Worm (Caenorhabditis elegans) whole organism, late embryonic: ENCODE data around the gene W01D2.1.

Experiments
- C08G9.2 ChIP-seq: sonication (generic microtip); optimal IDR thresholded peaks from 2 replicates; lab custom pipeline; 2016; ENCODE audit warnings: mild to moderate bottlenecking, missing genetic modification characterization, moderate library complexity, missing compliant biosample characterization
- F13H6.1 ChIP-seq: sonication (generic microtip); optimal IDR thresholded peaks from 2 replicates; lab custom pipeline; 2016; ENCODE audit warnings: missing genetic modification characterization, missing compliant biosample characterization
- K02D7.2 ChIP-seq: sonication (generic microtip); optimal IDR thresholded peaks from 2 replicates; lab custom pipeline; 2017; ENCODE audit warnings: mild to moderate bottlenecking, missing genetic modification characterization, missing compliant biosample characterization
- Y22D7AL.16 ChIP-seq: sonication (generic microtip); optimal IDR thresholded peaks from 2 replicates; lab custom pipeline; 2016; ENCODE audit warnings: missing genetic modification characterization, missing compliant biosample characterization
- ahr-1 ChIP-seq: sonication (generic microtip); optimal IDR thresholded peaks from 2 replicates; lab custom pipeline; 2016; ENCODE audit warnings: missing genetic modification characterization, missing compliant biosample characterization
- ama-1 ChIP-seq: fragments of 150-350 bp; optimal IDR thresholded peaks from 2 replicates; lab custom pipeline; 2014
- ceh-14 ChIP-seq: sonication (generic microtip); optimal IDR thresholded peaks from 2 replicates; lab custom pipeline; 2016; ENCODE audit warnings: missing genotype, missing genetic modification characterization, missing compliant biosample characterization
- ceh-18 ChIP-seq: sonication (generic microtip); optimal IDR thresholded peaks from 2 replicates; lab custom pipeline; 2016; ENCODE audit warnings: missing genetic modification characterization, missing compliant biosample characterization
- ceh-19 ChIP-seq: fragments of 200-800 bp; sonication (Bioruptor generic); optimal IDR thresholded peaks from 2 replicates; lab custom pipeline; 2018; ENCODE audit warnings: mild to moderate bottlenecking, missing genetic modification characterization, missing compliant biosample characterization
- ceh-22 ChIP-seq: sonication (generic microtip); optimal IDR thresholded peaks from 2 replicates; lab custom pipeline; 2017; ENCODE audit warnings: missing biosample characterization, missing genetic modification characterization
- ceh-24 ChIP-seq: sonication (generic microtip); optimal IDR thresholded peaks from 2 replicates; lab custom pipeline; 2016; ENCODE audit warnings: mild to moderate bottlenecking, missing genetic modification characterization, missing compliant biosample characterization
- ceh-30 ChIP-seq: fragments of 150-350 bp; optimal IDR thresholded peaks from 2 replicates; lab custom pipeline; 2014; ENCODE audit warnings: missing biosample characterization, missing genetic modification characterization
- ceh-31 ChIP-seq: sonication (generic microtip); optimal IDR thresholded peaks from 2 replicates; lab custom pipeline; 2016; ENCODE audit warnings: missing genetic modification characterization, missing compliant biosample characterization
- ceh-34 ChIP-seq: sonication (generic microtip); optimal IDR thresholded peaks from 2 replicates; lab custom pipeline; 2016; ENCODE audit warnings: mild to moderate bottlenecking, missing genetic modification characterization, missing compliant biosample characterization
- ceh-45 ChIP-seq: fragments of 200-800 bp; sonication (Bioruptor generic); IDR thresholded peaks from 2 replicates; pipeline ENCODE4 v1.3.6; 2022; ENCODE audit warnings: missing genetic modification reagents, missing genetic modification characterization, missing compliant biosample characterization
- ceh-6 ChIP-seq: fragments of 200-800 bp; sonication (Bioruptor generic); optimal IDR thresholded peaks from 2 replicates; lab custom pipeline; 2018; ENCODE audit warnings: mild to moderate bottlenecking, missing genetic modification characterization, missing compliant biosample characterization
- che-1 ChIP-seq: sonication (generic microtip); optimal IDR thresholded peaks from 2 replicates; lab custom pipeline; 2016; ENCODE audit warnings: mild to moderate bottlenecking, missing genetic modification characterization, missing compliant biosample characterization
- dmd-4 ChIP-seq: sonication (generic microtip); optimal IDR thresholded peaks from 2 replicates; lab custom pipeline; 2016; ENCODE audit warnings: borderline replicate concordance, missing genetic modification characterization, missing compliant biosample characterization
- dve-1 ChIP-seq: sonication (generic microtip); optimal IDR thresholded peaks from 2 replicates; lab custom pipeline; 2017; ENCODE audit warnings: antibody characterized with exemption, mild to moderate bottlenecking, missing genetic modification characterization, missing compliant biosample characterization
- elt-4 ChIP-seq: sonication (generic microtip); optimal IDR thresholded peaks from 2 replicates; lab custom pipeline; 2016; ENCODE audit warnings: missing genetic modification characterization, missing compliant biosample characterization
- ets-4 ChIP-seq: sonication (generic microtip); optimal IDR thresholded peaks from 2 replicates; lab custom pipeline; 2016; ENCODE audit warnings: missing genetic modification characterization, missing compliant biosample characterization
- eyg-1 ChIP-seq: sonication (generic microtip); optimal IDR thresholded peaks from 2 replicates; lab custom pipeline; 2016; ENCODE audit warnings: missing genotype, missing genetic modification characterization, missing compliant biosample characterization
- fkh-10 ChIP-seq: fragments of 150-350 bp; optimal IDR thresholded peaks from 2 replicates; lab custom pipeline; 2014; ENCODE audit warnings: missing biosample characterization, missing genetic modification reagents, missing genetic modification characterization
- fkh-6 ChIP-seq: sonication (generic microtip); optimal IDR thresholded peaks from 2 replicates; lab custom pipeline; 2016; ENCODE audit warnings: missing genetic modification characterization, missing compliant biosample characterization
- gmeb-2 ChIP-seq: sonication (generic microtip); optimal IDR thresholded peaks from 2 replicates; lab custom pipeline; 2016; ENCODE audit warnings: missing genetic modification characterization, inconsistent platforms, missing compliant biosample characterization
- hlh-13 ChIP-seq: fragments of 200-800 bp; sonication (Bioruptor generic); optimal IDR thresholded peaks from 2 replicates; lab custom pipeline; 2018; ENCODE audit warnings: mild to moderate bottlenecking, missing genetic modification characterization, missing compliant biosample characterization
- hlh-30 ChIP-seq: sonication (generic microtip); optimal IDR thresholded peaks from 2 replicates; lab custom pipeline; 2017; ENCODE audit warnings: antibody characterized with exemption, missing genetic modification characterization, missing compliant biosample characterization; ENCODE audit not compliant: insufficient read depth
- hlh-6 ChIP-seq: sonication (generic microtip); optimal IDR thresholded peaks from 2 replicates; lab custom pipeline; 2016; ENCODE audit warnings: missing genotype, missing genetic modification characterization, missing compliant biosample characterization
- hlh-8 ChIP-seq: sonication (generic microtip); optimal IDR thresholded peaks from 2 replicates; lab custom pipeline; 2016; ENCODE audit warnings: missing genotype, missing genetic modification characterization, missing compliant biosample characterization
- lim-6 ChIP-seq: sonication (generic microtip); optimal IDR thresholded peaks from 2 replicates; lab custom pipeline; 2016; ENCODE audit warnings: missing genetic modification characterization, missing compliant biosample characterization
- lin-11 ChIP-seq: fragments of 200-800 bp; sonication (Bioruptor generic); optimal IDR thresholded peaks from 2 replicates; lab custom pipeline; 2018; ENCODE audit warnings: mild to moderate bottlenecking, missing genetic modification characterization, missing compliant biosample characterization
- mec-3 ChIP-seq: sonication (generic microtip); optimal IDR thresholded peaks from 2 replicates; lab custom pipeline; 2016; ENCODE audit warnings: borderline replicate concordance, missing genetic modification characterization, missing compliant biosample characterization
- nfya-1 ChIP-seq: sonication (generic microtip); optimal IDR thresholded peaks from 2 replicates; lab custom pipeline; 2017; ENCODE audit warnings: missing genetic modification characterization, mild to moderate bottlenecking, missing compliant biosample characterization, antibody characterized with exemption, moderate library complexity
- nhr-11 ChIP-seq: fragments of 150-350 bp; optimal IDR thresholded peaks from 2 replicates; lab custom pipeline; 2014; ENCODE audit warnings: missing biosample characterization, missing genetic modification characterization
- nhr-232 ChIP-seq: sonication (generic microtip); optimal IDR thresholded peaks from 2 replicates; lab custom pipeline; 2016; ENCODE audit warnings: missing genetic modification characterization, missing compliant biosample characterization
- npax-4 ChIP-seq: sonication (generic microtip); optimal IDR thresholded peaks from 2 replicates; lab custom pipeline; 2016; ENCODE audit warnings: missing genetic modification characterization, missing compliant biosample characterization
- pag-3 ChIP-seq: sonication (generic microtip); optimal IDR thresholded peaks from 2 replicates; lab custom pipeline; 2016; ENCODE audit warnings: missing compliant biosample characterization, missing genetic modification characterization, borderline replicate concordance
- pha-2 ChIP-seq: sonication (generic microtip); optimal IDR thresholded peaks from 2 replicates; lab custom pipeline; 2017; ENCODE audit warnings: mild to moderate bottlenecking, missing genetic modification characterization, missing compliant biosample characterization
- pha-4 ChIP-seq: fragments of 150-350 bp; optimal IDR thresholded peaks from 2 replicates; lab custom pipeline; 2018; ENCODE audit warnings: missing biosample characterization, missing genetic modification reagents, missing genetic modification characterization
- pqm-1 ChIP-seq: sonication (generic microtip); optimal IDR thresholded peaks from 2 replicates; lab custom pipeline; 2016; ENCODE audit warnings: missing genetic modification characterization, missing compliant biosample characterization
- ref-2 ChIP-seq: sonication (generic microtip); optimal IDR thresholded peaks from 2 replicates; lab custom pipeline; 2016; ENCODE audit warnings: missing genetic modification characterization, missing compliant biosample characterization
- rnt-1 ChIP-seq: sonication (generic microtip); optimal IDR thresholded peaks from 2 replicates; lab custom pipeline; 2016; ENCODE audit warnings: missing genetic modification characterization, missing compliant biosample characterization
- sdc-2 ChIP-seq: sonication (generic microtip); optimal IDR thresholded peaks from 2 replicates; lab custom pipeline; 2016; ENCODE audit warnings: missing genotype, missing genetic modification characterization, missing compliant biosample characterization
- sox-2 ChIP-seq: fragments of 200-800 bp; sonication (Bioruptor generic); IDR thresholded peaks from 2 replicates; pipeline ENCODE4 v1.3.6; 2022; ENCODE audit warnings: missing genetic modification reagents, missing genetic modification characterization, missing compliant biosample characterization
- tbx-2 ChIP-seq: sonication (generic microtip); optimal IDR thresholded peaks from 2 replicates; lab custom pipeline; 2016; ENCODE audit warnings: missing genetic modification characterization, missing compliant biosample characterization
- tbx-7 ChIP-seq: sonication (generic microtip); optimal IDR thresholded peaks from 2 replicates; lab custom pipeline; 2016; ENCODE audit warnings: missing genotype, missing genetic modification characterization, missing compliant biosample characterization
- ttx-3 ChIP-seq: sonication (generic microtip); optimal IDR thresholded peaks from 2 replicates; lab custom pipeline; 2016; ENCODE audit warnings: missing genetic modification reagents, missing genetic modification characterization, missing compliant biosample characterization
- unc-3 ChIP-seq, 2 experiments: fragments of 200-800 bp in 1 of 2; sonication (Bioruptor generic) in 1 of 2; sonication (generic microtip) in 1 of 2; conservative IDR thresholded peaks in 1 of 2; optimal IDR thresholded peaks in 1 of 2; 2 replicates each; pipeline versions ENCODE4 v1.3.6 to Lab custom; 2016 to 2022; ENCODE audit warnings: missing compliant biosample characterization in 2 of 2, missing genetic modification characterization in 2 of 2, missing genetic modification reagents in 1 of 2
- unc-42 ChIP-seq: sonication (generic microtip); optimal IDR thresholded peaks from 2 replicates; lab custom pipeline; 2016; ENCODE audit warnings: missing genotype, missing genetic modification characterization, missing compliant biosample characterization

Gene W01D2.1

ce11 chrII:14801086-14801531 is 14.2 kb upstream of the W01D2.1 start:
- TF ChIP-seq ceh-45 (GFP tag; lab: Robert Waterston, UW) (no peak), ceh-24 (no peak), unc-3 (GFP tag; conservative IDR thresholded peaks at IDR 0.05; lab: Robert Waterston, UW) (0 out of 2 replicates have a peak, but pooled peaks have one; percentile 17), unc-3 (tag; optimal IDR thresholded peaks at IDR 0.05; lab: Kevin White, UChicago) (no peak)

DNA sequence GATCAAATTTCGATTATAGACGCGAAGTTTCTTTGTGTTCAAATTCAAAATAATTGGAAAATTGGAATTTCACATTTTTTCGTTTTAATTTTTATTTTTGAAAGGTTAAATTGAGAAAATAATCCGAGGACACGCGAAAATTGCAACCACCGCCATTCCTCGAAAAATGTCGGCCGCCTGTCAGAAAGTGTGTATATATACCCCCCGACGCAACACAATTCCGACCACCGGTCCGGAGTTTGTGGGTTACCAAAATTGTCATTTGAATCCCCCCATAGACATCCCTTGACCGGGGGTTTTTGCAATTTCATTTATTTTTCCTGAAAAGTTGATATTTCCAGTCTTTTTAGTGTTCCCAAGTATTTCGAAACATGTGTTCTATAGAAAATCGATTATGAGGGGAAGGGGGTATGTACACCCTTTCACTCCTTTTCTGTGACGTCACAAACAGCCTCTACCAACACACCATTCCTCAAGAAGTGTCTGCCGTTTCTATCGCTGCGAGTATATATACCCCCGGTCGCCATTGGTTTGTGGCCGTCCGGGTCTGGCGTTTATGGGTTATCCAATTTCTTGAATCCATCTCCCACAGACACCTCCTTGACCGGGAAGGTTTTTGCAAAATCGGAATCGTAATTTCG is 10.9 kb upstream of the W01D2.1 start, which contains the start of gene W01D2.3:
TSS of gene W01D2.3 (minus strand) at position 51 of the 641 bp plus-strand sequence.
- TF ChIP-seq fkh-6 (tag; lab: Kevin White, UChicago): peak; percentile 86
- TF ChIP-seq ceh-31: peak; percentile 90
- TF ChIP-seq che-1 (tag; lab: Kevin White, UChicago): peak; percentile 94
- TF ChIP-seq unc-42 (tag; lab: Kevin White, UChicago): peak; percentile 61
- peak; percentile 94 for TF ChIP-seq ceh-19
- TF ChIP-seq dmd-4 (tag; lab: Kevin White, UChicago): peak; percentile 87
- TF ChIP-seq gmeb-2: peak; percentile 79
- TF ChIP-seq ceh-22 (tag; lab: Kevin White, UChicago): no peak
- peak; percentile 94 for TF ChIP-seq hlh-6 (tag; lab: Kevin White, UChicago)
- peak; percentile 77 for TF ChIP-seq Y22D7AL.16
- TF ChIP-seq F13H6.1: peak; percentile 87
- TF ChIP-seq ahr-1: peak; percentile 87
- peak; percentile 63 for TF ChIP-seq hlh-8
- TF ChIP-seq nhr-11 (tag; lab: Kevin White, UChicago): no peak
- peak; percentile 89 for TF ChIP-seq sdc-2 (tag; lab: Kevin White, UChicago)
- TF ChIP-seq pqm-1: peak; percentile 31
- TF ChIP-seq C08G9.2 (tag; lab: Kevin White, UChicago): peak; percentile 76
- peak; percentile 84 for TF ChIP-seq ttx-3
- peak; percentile 72 for TF ChIP-seq pag-3 (tag; lab: Kevin White, UChicago)
- peak; percentile 8 for TF ChIP-seq elt-4 (tag; lab: Kevin White, UChicago)
- peak; percentile 71 for TF ChIP-seq ceh-24
- peak; percentile 81 for TF ChIP-seq lim-6 (tag; lab: Kevin White, UChicago)
- peak; percentile 84 for TF ChIP-seq lin-11
- peak; percentile 73 for TF ChIP-seq nfya-1 (tag; lab: Kevin White, UChicago)
- TF ChIP-seq tbx-2 (tag; lab: Kevin White, UChicago): peak; percentile 93
- TF ChIP-seq sox-2 (GFP tag; lab: Robert Waterston, UW): peak; percentile 69; the same call in 1 of the 2 replicates
- TF ChIP-seq npax-4 (tag; lab: Kevin White, UChicago): peak; percentile 75
- peak; percentile 32 for TF ChIP-seq ceh-30 (tag; lab: Kevin White, UChicago)
- peak; percentile 82 for TF ChIP-seq ceh-18 (tag; lab: Kevin White, UChicago)
- TF ChIP-seq rnt-1 (tag; lab: Kevin White, UChicago): peak; percentile 64
- TF ChIP-seq unc-3 (GFP tag; conservative IDR thresholded peaks at IDR 0.05; lab: Robert Waterston, UW): peak; percentile 79
- peak; percentile 67 for TF ChIP-seq unc-3 (tag; optimal IDR thresholded peaks at IDR 0.05; lab: Kevin White, UChicago)
- peak; percentile 71 for TF ChIP-seq tbx-7 (tag; lab: Kevin White, UChicago)
- TF ChIP-seq K02D7.2 (tag; lab: Kevin White, UChicago): peak; percentile 86
- TF ChIP-seq dve-1 (tag; lab: Kevin White, UChicago): peak; percentile 79
- TF ChIP-seq pha-4: no peak
- TF ChIP-seq ama-1 (lab: Kevin White, UChicago): no peak
- peak; percentile 85 for TF ChIP-seq hlh-13 (GFP tag; lab: Kevin White, UChicago)
- peak; percentile 91 for TF ChIP-seq nhr-232
- peak; percentile 32 for TF ChIP-seq hlh-30 (tag; lab: Kevin White, UChicago)
- TF ChIP-seq ets-4 (tag; lab: Kevin White, UChicago): peak; percentile 31
- TF ChIP-seq ceh-14: peak; percentile 95
- TF ChIP-seq fkh-10 (GFP tag; lab: Kevin White, UChicago): no peak
- peak; percentile 97 for TF ChIP-seq eyg-1 (tag; lab: Kevin White, UChicago)
- peak; percentile 95 for TF ChIP-seq ref-2 (tag; lab: Kevin White, UChicago)
- peak; percentile 90 for TF ChIP-seq mec-3 (tag; lab: Kevin White, UChicago)
- TF ChIP-seq pha-2 (tag; lab: Kevin White, UChicago): peak; percentile 92
- TF ChIP-seq ceh-6 (GFP tag; lab: Kevin White, UChicago): peak; percentile 89
- TF ChIP-seq ceh-34 (tag; lab: Kevin White, UChicago): peak; percentile 96
